Worm (Caenorhabditis elegans) whole organism, L1 larva: ENCODE measurements around the gene T23E7.6.

ENCODE experiments used
- C04F5.9 ChIP-seq: sonication (generic microtip); optimal IDR thresholded peaks from 2 replicates; lab custom pipeline; 2016; ENCODE audit warnings: missing genetic modification characterization, missing compliant biosample characterization
- C16A3.4 ChIP-seq: fragments of 150-350 bp; optimal IDR thresholded peaks from 2 replicates; lab custom pipeline; 2014; ENCODE audit warnings: missing biosample characterization, missing genetic modification characterization
- C34B4.2 ChIP-seq: sonication (generic microtip); optimal IDR thresholded peaks from 2 replicates; lab custom pipeline; 2017; ENCODE audit warnings: mild to moderate bottlenecking, missing genetic modification characterization, missing compliant biosample characterization
- Y116A8C.19 ChIP-seq: sonication (generic microtip); optimal IDR thresholded peaks from 2 replicates; lab custom pipeline; 2016; ENCODE audit warnings: missing compliant biosample characterization, missing genetic modification characterization, borderline replicate concordance
- aly-2 ChIP-seq: fragments of 150-350 bp; optimal IDR thresholded peaks from 2 replicates; lab custom pipeline; 2014; ENCODE audit warnings: missing biosample characterization, missing genetic modification characterization
- blmp-1 ChIP-seq: fragments of 150-350 bp; optimal IDR thresholded peaks from 2 replicates; lab custom pipeline; 2014; ENCODE audit warnings: missing biosample characterization, missing genetic modification characterization
- ceh-63 ChIP-seq: fragments of 200-800 bp; sonication (Bioruptor generic); optimal IDR thresholded peaks from 2 replicates; lab custom pipeline; 2018; ENCODE audit warnings: mild to moderate bottlenecking, missing genetic modification characterization, missing compliant biosample characterization
- ces-1 ChIP-seq: fragments of 150-350 bp; optimal IDR thresholded peaks from 2 replicates; lab custom pipeline; 2014; ENCODE audit warnings: missing biosample characterization, missing genetic modification reagents, missing genetic modification characterization
- efl-1 ChIP-seq, 4 experiments: fragments of 150-350 bp; optimal IDR thresholded peaks in 3 of 4; peaks in 1 of 4; 1 replicate in 1 of 4; 2 replicates in 3 of 4; lab custom pipeline; 2014; ENCODE audit warnings: missing biosample characterization in 2 of 4, missing genetic modification characterization in 2 of 4, missing genetic modification reagents in 2 of 4
- efl-3 ChIP-seq: fragments of 200-800 bp; sonication (Bioruptor generic); optimal IDR thresholded peaks from 2 replicates; lab custom pipeline; 2018; ENCODE audit warnings: mild to moderate bottlenecking, missing genetic modification characterization, missing compliant biosample characterization
- egl-13 ChIP-seq: sonication (generic microtip); optimal IDR thresholded peaks from 2 replicates; lab custom pipeline; 2016; ENCODE audit warnings: missing genotype, missing genetic modification reagents, missing genetic modification characterization, missing compliant biosample characterization
- elt-2 ChIP-seq: sonication (generic microtip); optimal IDR thresholded peaks from 2 replicates; lab custom pipeline; 2016; ENCODE audit warnings: missing genetic modification characterization, mild to moderate bottlenecking, inconsistent platforms, missing compliant biosample characterization, missing genetic modification reagents
- elt-3 ChIP-seq, 6 experiments: fragments of 150-350 bp in 1 of 6; sonication (generic microtip); optimal IDR thresholded peaks; 2 replicates each; lab custom pipeline; 2017 to 2018; ENCODE audit warnings: missing biosample characterization in 6 of 6, missing genetic modification characterization in 6 of 6, inconsistent platforms in 1 of 6
- ets-5 ChIP-seq: fragments of 200-800 bp; sonication (Bioruptor generic); IDR thresholded peaks from 2 replicates; pipeline ENCODE4 v1.3.6; 2022; ENCODE audit warnings: missing genetic modification characterization, missing compliant biosample characterization
- fkh-4 ChIP-seq: sonication (generic microtip); optimal IDR thresholded peaks from 2 replicates; lab custom pipeline; 2016; ENCODE audit warnings: missing compliant biosample characterization, missing genetic modification characterization, borderline replicate concordance
- fos-1 ChIP-seq: fragments of 150-350 bp; optimal IDR thresholded peaks from 2 replicates; lab custom pipeline; 2014; ENCODE audit warnings: missing biosample characterization, missing genetic modification characterization
- grh-1 ChIP-seq: fragments of 200-800 bp; sonication (Bioruptor generic); IDR thresholded peaks from 2 replicates; pipeline ENCODE4 v1.3.6; 2022; ENCODE audit warnings: missing genetic modification reagents, missing genetic modification characterization, missing compliant biosample characterization
- hlh-17 ChIP-seq: fragments of 200-800 bp; sonication (Bioruptor generic); optimal IDR thresholded peaks from 2 replicates; lab custom pipeline; 2018; ENCODE audit warnings: missing genetic modification characterization, mild to moderate bottlenecking, missing compliant biosample characterization, moderate library complexity, borderline replicate concordance
- hlh-4 ChIP-seq: sonication (generic microtip); optimal IDR thresholded peaks from 2 replicates; lab custom pipeline; 2016; ENCODE audit warnings: mild to moderate bottlenecking, missing genetic modification characterization, missing compliant biosample characterization
- irx-1 ChIP-seq: sonication (generic microtip); optimal IDR thresholded peaks from 2 replicates; lab custom pipeline; 2016; ENCODE audit warnings: missing genetic modification characterization, missing compliant biosample characterization
- lin-13 ChIP-seq: fragments of 150-350 bp; optimal IDR thresholded peaks from 2 replicates; lab custom pipeline; 2014; ENCODE audit warnings: missing biosample characterization, missing genetic modification reagents, missing genetic modification characterization
- lin-15B ChIP-seq: fragments of 150-350 bp; sonication (generic microtip); optimal IDR thresholded peaks from 3 replicates; lab custom pipeline; 2014; ENCODE audit warnings: missing biosample characterization, missing genetic modification characterization
- lin-35 ChIP-seq, 2 experiments: fragments of 150-350 bp; optimal IDR thresholded peaks; 2 replicates each; lab custom pipeline; 2014; ENCODE audit warnings: missing biosample characterization in 2 of 2, missing genetic modification characterization in 2 of 2, missing genetic modification reagents in 2 of 2
- lir-3 ChIP-seq: sonication (generic microtip); optimal IDR thresholded peaks from 2 replicates; lab custom pipeline; 2016; ENCODE audit warnings: mild to moderate bottlenecking, missing genetic modification characterization, moderate library complexity, missing compliant biosample characterization; ENCODE audit not compliant: poor library complexity
- lsy-2 ChIP-seq, 2 experiments: fragments of 150-350 bp; optimal IDR thresholded peaks; 2 replicates each; lab custom pipeline; 2014; ENCODE audit warnings: missing biosample characterization in 2 of 2, missing genetic modification characterization in 2 of 2
- mdl-1 ChIP-seq, 2 experiments: fragments of 150-350 bp; optimal IDR thresholded peaks; 2 replicates each; lab custom pipeline; 2014 to 2017; ENCODE audit warnings: missing biosample characterization in 2 of 2, missing genetic modification characterization in 2 of 2, inconsistent platforms in 1 of 2
- mep-1 ChIP-seq: fragments of 150-350 bp; optimal IDR thresholded peaks from 2 replicates; lab custom pipeline; 2014; ENCODE audit warnings: missing biosample characterization, missing genetic modification characterization
- nhr-12 ChIP-seq: sonication (generic microtip); optimal IDR thresholded peaks from 2 replicates; lab custom pipeline; 2017; ENCODE audit warnings: missing biosample characterization, missing genetic modification characterization
- nhr-20 ChIP-seq: sonication (generic microtip); optimal IDR thresholded peaks from 2 replicates; lab custom pipeline; 2016; ENCODE audit warnings: mild to moderate bottlenecking, missing genetic modification characterization, missing compliant biosample characterization
- nhr-237 ChIP-seq: fragments of 150-350 bp; optimal IDR thresholded peaks from 2 replicates; lab custom pipeline; 2014; ENCODE audit warnings: missing biosample characterization, missing genetic modification characterization
- nhr-28 ChIP-seq: fragments of 150-350 bp; optimal IDR thresholded peaks from 2 replicates; lab custom pipeline; 2014; ENCODE audit warnings: missing biosample characterization, missing genetic modification characterization
- nhr-76 ChIP-seq: sonication (generic microtip); optimal IDR thresholded peaks from 2 replicates; lab custom pipeline; 2017; ENCODE audit warnings: missing biosample characterization, missing genetic modification characterization
- pag-3 ChIP-seq: sonication (generic microtip); optimal IDR thresholded peaks from 2 replicates; lab custom pipeline; 2017; ENCODE audit warnings: missing genetic modification characterization, mild to moderate bottlenecking, missing compliant biosample characterization, antibody characterized with exemption, borderline replicate concordance; ENCODE audit not compliant: insufficient read depth
- pax-3 ChIP-seq: fragments of 200-800 bp; sonication (Bioruptor generic); optimal IDR thresholded peaks from 2 replicates; lab custom pipeline; 2018; ENCODE audit warnings: mild to moderate bottlenecking, missing genetic modification characterization, moderate library complexity, missing compliant biosample characterization
- pqm-1 ChIP-seq: sonication (generic microtip); optimal IDR thresholded peaks from 3 replicates; lab custom pipeline; 2017; ENCODE audit warnings: missing biosample characterization, missing genetic modification characterization
- rnt-1 ChIP-seq: sonication (generic microtip); optimal IDR thresholded peaks from 2 replicates; lab custom pipeline; 2016; ENCODE audit warnings: mild to moderate bottlenecking, missing genetic modification characterization, moderate library complexity, missing compliant biosample characterization
- skn-1 ChIP-seq: fragments of 150-350 bp; optimal IDR thresholded peaks from 2 replicates; lab custom pipeline; 2014; ENCODE audit warnings: missing biosample characterization, missing genetic modification characterization
- snpc-4 ChIP-seq: fragments of 150-350 bp; optimal IDR thresholded peaks from 2 replicates; lab custom pipeline; 2014; ENCODE audit warnings: missing biosample characterization, missing genetic modification characterization
- sox-4 ChIP-seq: sonication (generic microtip); optimal IDR thresholded peaks from 2 replicates; lab custom pipeline; 2016; ENCODE audit warnings: missing genetic modification characterization, missing compliant biosample characterization
- sup-37 ChIP-seq: fragments of 200-800 bp; sonication (Bioruptor generic); optimal IDR thresholded peaks from 2 replicates; lab custom pipeline; 2018; ENCODE audit warnings: mild to moderate bottlenecking, missing genetic modification characterization, missing compliant biosample characterization
- tbx-2 ChIP-seq: sonication (generic microtip); optimal IDR thresholded peaks from 2 replicates; lab custom pipeline; 2016; ENCODE audit warnings: missing genetic modification characterization, missing compliant biosample characterization
- unc-130 ChIP-seq: fragments of 150-350 bp; optimal IDR thresholded peaks from 2 replicates; lab custom pipeline; 2017; ENCODE audit warnings: missing biosample characterization, missing genetic modification characterization, inconsistent platforms
- unc-86 ChIP-seq: sonication (generic microtip); optimal IDR thresholded peaks from 2 replicates; lab custom pipeline; 2016; ENCODE audit warnings: missing genetic modification characterization, missing compliant biosample characterization
- unc-98 ChIP-seq: fragments of 200-800 bp; sonication (Bioruptor generic); IDR thresholded peaks from 2 replicates; pipeline ENCODE4 v1.3.6; 2022; ENCODE audit warnings: missing genetic modification characterization, missing compliant biosample characterization
- zag-1 ChIP-seq: fragments of 150-350 bp; optimal IDR thresholded peaks from 2 replicates; lab custom pipeline; 2014; ENCODE audit warnings: missing biosample characterization, missing genetic modification characterization
- ztf-11 ChIP-seq, 2 experiments: sonication (generic microtip); optimal IDR thresholded peaks; 2 replicates each; lab custom pipeline; 2016 to 2017; ENCODE audit warnings: missing genetic modification characterization in 2 of 2, missing biosample characterization in 1 of 2, missing compliant biosample characterization in 1 of 2

Gene T23E7.6

DNA sequence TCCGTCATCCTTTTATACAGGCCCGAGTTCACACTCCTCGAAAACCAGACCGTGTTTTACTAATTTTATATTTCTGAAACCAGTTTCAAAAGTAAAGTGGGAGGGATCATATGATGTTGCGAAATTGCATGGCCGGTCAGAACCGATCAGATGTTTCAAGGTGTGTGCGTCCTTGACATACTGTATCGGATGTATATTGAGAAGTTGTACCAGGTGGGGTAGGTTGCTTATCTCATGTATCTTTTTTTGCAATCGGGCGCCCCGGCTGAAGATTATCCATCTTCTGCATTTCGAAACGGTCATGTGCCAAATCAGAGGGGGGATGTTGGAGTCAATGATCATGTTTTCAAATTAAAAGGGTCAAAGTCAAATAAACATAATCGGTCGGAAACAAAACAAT, at the start of gene T23E7.6 (continued):
- TF ChIP-seq ces-1 (GFP tag; lab: Kevin White, UChicago) (no peak), fos-1 (no peak), lin-15B (tag; lab: Kevin White, UChicago) (no peak), efl-3 (GFP tag; lab: Kevin White, UChicago) (no peak), nhr-237 (tag; lab: Kevin White, UChicago) (no peak), nhr-12 (tag; lab: Kevin White, UChicago) (no peak), pax-3 (no peak), lin-13 (GFP tag; lab: Kevin White, UChicago) (peak; percentile 47), C16A3.4 (tag; lab: Kevin White, UChicago) (peak; percentile 61), elt-2 (tag; lab: Kevin White, UChicago) (no peak), ets-5 (GFP tag; lab: Robert Waterston, UW) (no peak), C34B4.2 (tag; lab: Kevin White, UChicago) (no peak), hlh-17 (GFP tag; lab: Kevin White, UChicago) (no peak), mdl-1 (tag; optimal IDR thresholded peaks at IDR 0.05; lab: Kevin White, UChicago) (peak in 1 of 2 experiments; percentile 71), unc-86 (tag; lab: Kevin White, UChicago) (no peak), unc-98 (GFP tag; lab: Robert Waterston, UW) (no peak), lir-3 (tag; lab: Kevin White, UChicago) (no peak), grh-1 (GFP tag; lab: Robert Waterston, UW) (peak; percentile 88), ztf-11 (tag; optimal IDR thresholded peaks at IDR 0.05; lab: Kevin White, UChicago) (no peak), sox-4 (tag; lab: Kevin White, UChicago) (no peak), ceh-63 (GFP tag; lab: Kevin White, UChicago) (no peak), egl-13 (tag; lab: Kevin White, UChicago) (no peak), pqm-1 (tag; lab: Kevin White, UChicago) (no peak), unc-130 (tag; lab: Kevin White, UChicago) (peak; percentile 76), snpc-4 (tag; lab: Kevin White, UChicago) (no peak), aly-2 (tag; lab: Kevin White, UChicago) (no peak), lsy-2 (tag; optimal IDR thresholded peaks at IDR 0.05; lab: Kevin White, UChicago) (peak; percentile 25 to 66), nhr-28 (tag; lab: Kevin White, UChicago) (no peak), irx-1 (tag; lab: Kevin White, UChicago) (peak; percentile 28), lin-35 (GFP tag; optimal IDR thresholded peaks at IDR 0.05; lab: Kevin White, UChicago) (peak in 1 of 2 experiments; percentile 26)
- TF ChIP-seq, all 84 proteins: peak for 22

DNA sequence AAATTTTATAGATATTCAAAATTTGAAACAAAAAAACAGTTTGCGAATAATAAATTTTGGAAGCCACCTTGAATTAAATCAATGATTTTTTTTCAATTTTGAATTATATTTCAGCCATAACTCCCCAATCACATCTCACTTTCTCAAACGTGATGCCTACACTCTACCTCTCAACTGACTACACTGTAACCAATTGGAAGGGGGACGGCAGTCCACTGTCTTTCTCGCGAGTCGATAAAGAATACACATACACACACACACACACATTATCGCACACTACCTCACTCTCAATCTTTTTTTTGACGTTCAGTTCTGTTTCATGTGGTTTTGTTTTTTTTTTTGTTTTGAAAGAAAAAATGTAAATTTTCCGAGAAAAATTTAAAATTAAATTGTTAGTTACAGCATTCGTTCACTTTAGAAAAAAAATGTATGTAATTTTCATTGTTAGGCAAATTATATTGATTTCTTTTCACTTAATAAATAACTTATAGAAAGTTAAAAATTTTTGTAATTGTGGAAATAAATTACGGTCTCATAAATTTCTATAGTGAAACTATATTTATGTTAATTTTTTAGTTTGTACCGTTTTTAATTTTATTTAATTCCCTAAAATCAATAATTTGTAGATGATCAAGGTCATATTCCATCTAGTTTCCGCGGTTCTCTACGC, 29.9 kb upstream of the T23E7.6 start, which contains the start of gene cTel55X.1:
Gene cTel55X.1 (plus strand): TSS at position 620 of the 670 bp plus-strand sequence.
- TF ChIP-seq hlh-4 (no peak), blmp-1 (tag; lab: Kevin White, UChicago) (no peak), elt-3 (tag; optimal IDR thresholded peaks at IDR 0.05; lab: Kevin White, UChicago) (no peak), lir-3 (tag; lab: Kevin White, UChicago) (no peak), ztf-11 (tag; optimal IDR thresholded peaks at IDR 0.05; lab: Kevin White, UChicago) (no peak), egl-13 (tag; lab: Kevin White, UChicago) (no peak), zag-1 (no peak), pag-3 (no peak), nhr-76 (tag; lab: Kevin White, UChicago) (no peak), pax-3 (no peak), C04F5.9 (no peak), efl-1 (optimal IDR thresholded peaks at IDR 0.05; lab: Kevin White, UChicago) (no peak), efl-1 (GFP tag; optimal IDR thresholded peaks at IDR 0.05 in 1 of 2; lab: Kevin White, UChicago) (no peak), elt-2 (tag; lab: Kevin White, UChicago) (peak; percentile 14), nhr-20 (tag; lab: Kevin White, UChicago) (peak; percentile 75), pqm-1 (tag; lab: Kevin White, UChicago) (no peak), ceh-63 (GFP tag; lab: Kevin White, UChicago) (no peak), skn-1 (tag; lab: Kevin White, UChicago) (no peak), rnt-1 (no peak), snpc-4 (tag; lab: Kevin White, UChicago) (no peak), lin-13 (GFP tag; lab: Kevin White, UChicago) (no peak), mep-1 (tag; lab: Kevin White, UChicago) (no peak), Y116A8C.19 (tag; lab: Kevin White, UChicago) (no peak), lin-35 (GFP tag; optimal IDR thresholded peaks at IDR 0.05; lab: Kevin White, UChicago) (peak in 1 of 2 experiments; percentile 17), tbx-2 (tag; lab: Kevin White, UChicago) (no peak), sup-37 (no peak), fkh-4 (tag; lab: Kevin White, UChicago) (no peak)
